Worm (Caenorhabditis elegans): ENCODE measurements around the gene F58G6.7.

- TF ChIP-seq mep-1 (tag; optimal IDR thresholded peaks at IDR 0.05) (no peak), nhr-12 (tag; optimal IDR thresholded peaks at IDR 0.05) (no peak), tbx-8 (GFP tag; optimal IDR thresholded peaks at IDR 0.05) (no peak)
Observed at ce11 chrIV:9675572-9675971, 21.5 kb downstream of the F58G6.7 start, which contains the start of gene nhr-34.
